Fruit fly (Drosophila melanogaster) whole organism, prepupa: ENCODE measurements around the gene rdx.

Experiments
- CG4318 ChIP-seq: fragments of 200-800 bp; sonication (Bioruptor generic); optimal IDR thresholded peaks from 3 replicates; lab custom pipeline; 2017; ENCODE audit warnings: missing biosample characterization, mild to moderate bottlenecking, missing genetic modification characterization
- CG6854 ChIP-seq: fragments of 200-800 bp; sonication (Bioruptor generic); optimal IDR thresholded peaks from 2 replicates; lab custom pipeline; 2017; ENCODE audit warnings: missing biosample characterization, mild to moderate bottlenecking, missing genetic modification characterization
- Hr38 ChIP-seq: sonication (Bioruptor generic); optimal IDR thresholded peaks from 2 replicates; lab custom pipeline; 2016; ENCODE audit warnings: missing biosample characterization, missing genetic modification characterization
- Hr39 ChIP-seq: fragments of 200-800 bp; sonication (Bioruptor generic); optimal IDR thresholded peaks from 2 replicates; lab custom pipeline; 2016; ENCODE audit warnings: missing biosample characterization, missing genetic modification characterization
- ss ChIP-seq, 2 experiments: fragments of 200-800 bp; sonication (Bioruptor generic); optimal IDR thresholded peaks; 2 replicates in 1 of 2; 3 replicates in 1 of 2; lab custom pipeline; 2017 to 2018; ENCODE audit warnings: mild to moderate bottlenecking in 2 of 2, missing biosample characterization in 2 of 2, missing genetic modification characterization in 2 of 2, moderate library complexity in 1 of 2
- vri ChIP-seq: fragments of 200-800 bp; sonication (Bioruptor generic); optimal IDR thresholded peaks from 3 replicates; lab custom pipeline; 2016; ENCODE audit warnings: missing biosample characterization, mild to moderate bottlenecking, missing genetic modification characterization

- TF ChIP-seq vri (no peak), Hr39 (GFP tag; lab: Kevin White, UChicago) (no peak), Hr38 (GFP tag; lab: Kevin White, UChicago) (no peak), ss (GFP tag; optimal IDR thresholded peaks at IDR 0.05; lab: Kevin White, UChicago) (no peak), CG4318 (GFP tag; lab: Kevin White, UChicago) (no peak), CG6854 (no peak)
Measured at dm6 chr3R:13923626-13924025, 108.2 kb downstream of the rdx start.
